Fruit fly (Drosophila melanogaster) whole organism, embryonic: ENCODE results near the gene CG9664.
A peak's percentile ranks its signal among the peaks of the same experiment; 100 is the strongest.

Source experiments
- Adf1 ChIP-seq: fragments of 200-800 bp; sonication (Bioruptor generic); IDR thresholded peaks from 2 replicates; pipeline ENCODE4 v1.3.6; 2022; ENCODE audit warnings: missing biosample characterization, missing genetic modification characterization
- Atf6 ChIP-seq: fragments of 200-800 bp; sonication (Bioruptor generic); IDR thresholded peaks from 2 replicates; pipeline ENCODE4 v1.3.6; 2022; ENCODE audit warnings: missing biosample characterization, missing genetic modification characterization
- Bdp1 ChIP-seq: fragments of 200-800 bp; sonication (Bioruptor generic); optimal IDR thresholded peaks from 3 replicates; lab custom pipeline; 2016; ENCODE audit warnings: missing biosample characterization, missing genetic modification characterization
- Bteb2 ChIP-seq: fragments of 200-800 bp; sonication (Bioruptor generic); optimal IDR thresholded peaks from 2 replicates; lab custom pipeline; 2016; ENCODE audit warnings: missing biosample characterization, missing genetic modification characterization
- CG10979 ChIP-seq: fragments of 200-800 bp; sonication (Bioruptor generic); optimal IDR thresholded peaks from 2 replicates; lab custom pipeline; 2018; ENCODE audit warnings: missing biosample characterization, mild to moderate bottlenecking, missing genetic modification characterization, moderate library complexity
- CG11695 ChIP-seq: fragments of 200-800 bp; sonication (Bioruptor generic); IDR thresholded peaks from 3 replicates; pipeline ENCODE4 v1.3.6; 2022; ENCODE audit warnings: missing biosample characterization, missing genetic modification characterization
- CG17328 ChIP-seq: fragments of 200-800 bp; sonication (Bioruptor generic); IDR thresholded peaks from 2 replicates; pipeline ENCODE4 v1.3.6; 2022; ENCODE audit warnings: missing biosample characterization, missing genetic modification characterization
- CG2120 ChIP-seq: fragments of 200-800 bp; sonication (Bioruptor generic); optimal IDR thresholded peaks from 3 replicates; lab custom pipeline; 2016; ENCODE audit warnings: missing biosample characterization, missing genetic modification characterization
- CG2199 ChIP-seq: fragments of 200-800 bp; sonication (Bioruptor generic); IDR thresholded peaks from 3 replicates; pipeline ENCODE4 v1.3.6; 2022; ENCODE audit warnings: missing biosample characterization, missing genetic modification characterization
- CG2712 ChIP-seq: fragments of 200-800 bp; optimal IDR thresholded peaks from 3 replicates; lab custom pipeline; 2019; ENCODE audit warnings: missing biosample characterization, mild to moderate bottlenecking, missing genetic modification characterization, moderate library complexity
- CG32767 ChIP-seq: fragments of 200-800 bp; sonication (Bioruptor generic); IDR thresholded peaks from 2 replicates; pipeline ENCODE4 v1.3.6; 2022; ENCODE audit warnings: missing biosample characterization, missing genetic modification characterization
- CG34224 ChIP-seq: fragments of 200-800 bp; sonication (Bioruptor generic); IDR thresholded peaks from 3 replicates; pipeline ENCODE4 v1.3.6; 2022; ENCODE audit warnings: missing biosample characterization, missing genetic modification characterization; ENCODE audit not compliant: partially characterized antibody
- CG34422 ChIP-seq: fragments of 200-800 bp; sonication (Bioruptor generic); IDR thresholded peaks from 3 replicates; pipeline ENCODE4 v1.3.6; 2022; ENCODE audit warnings: missing biosample characterization, missing genetic modification characterization
- CG3726 ChIP-seq: fragments of 200-800 bp; sonication (Bioruptor generic); IDR thresholded peaks from 3 replicates; pipeline ENCODE4, ENCODE4 v1.3.6; 2022; ENCODE audit warnings: missing biosample characterization, missing genetic modification characterization
- CG8944 ChIP-seq: fragments of 200-800 bp; sonication (Bioruptor generic); optimal IDR thresholded peaks from 3 replicates; lab custom pipeline; 2016; ENCODE audit warnings: missing biosample characterization, missing genetic modification characterization
- CG9817 ChIP-seq: fragments of 200-800 bp; sonication (Bioruptor generic); optimal IDR thresholded peaks from 2 replicates; lab custom pipeline; 2018; ENCODE audit warnings: missing biosample characterization, mild to moderate bottlenecking, missing genetic modification characterization, moderate library complexity
- CkIIα-i1 ChIP-seq: fragments of 200-800 bp; sonication (Bioruptor generic); IDR thresholded peaks from 2 replicates; pipeline ENCODE4 v1.3.6; 2022; ENCODE audit warnings: missing biosample characterization, missing genetic modification characterization
- CrebB ChIP-seq: fragments of 200-800 bp; sonication (Bioruptor generic); optimal IDR thresholded peaks from 3 replicates; lab custom pipeline; 2018; ENCODE audit warnings: missing biosample characterization, mild to moderate bottlenecking, missing genetic modification characterization
- D19A ChIP-seq: fragments of 200-800 bp; optimal IDR thresholded peaks from 3 replicates; lab custom pipeline; 2019; ENCODE audit warnings: missing biosample characterization, mild to moderate bottlenecking, missing genetic modification characterization, moderate library complexity
- Dbx ChIP-seq: fragments of 200-800 bp; sonication (Bioruptor generic); IDR thresholded peaks from 3 replicates; pipeline ENCODE4 v1.3.6; 2022; ENCODE audit warnings: missing biosample characterization, missing genetic modification characterization
- Deaf1 ChIP-seq: fragments of 200-800 bp; optimal IDR thresholded peaks from 3 replicates; lab custom pipeline; 2019; ENCODE audit warnings: missing biosample characterization, mild to moderate bottlenecking, missing genetic modification characterization, moderate library complexity
- E2f2 ChIP-seq: fragments of 200-800 bp; sonication (Bioruptor generic); IDR thresholded peaks from 2 replicates; pipeline ENCODE4 v1.3.6; 2022; ENCODE audit warnings: missing biosample characterization, missing genetic modification characterization
- Hsf ChIP-seq: fragments of 200-800 bp; sonication (Bioruptor generic); optimal IDR thresholded peaks from 3 replicates; lab custom pipeline; 2016; ENCODE audit warnings: missing biosample characterization, missing genetic modification characterization
- Jarid2 ChIP-seq: fragments of 200-800 bp; sonication (Bioruptor generic); optimal IDR thresholded peaks from 3 replicates; lab custom pipeline; 2017; ENCODE audit warnings: mild to moderate bottlenecking, missing biosample characterization, missing genetic modification reagents, missing genetic modification characterization
- Meics ChIP-seq: fragments of 200-800 bp; sonication (Bioruptor generic); optimal IDR thresholded peaks from 2 replicates; lab custom pipeline; 2017; ENCODE audit warnings: missing biosample characterization, mild to moderate bottlenecking, missing genetic modification characterization
- Mrtf ChIP-seq: fragments of 200-800 bp; sonication (Bioruptor generic); IDR thresholded peaks from 3 replicates; pipeline ENCODE4 v1.3.6; 2022; ENCODE audit warnings: missing biosample characterization, missing genetic modification characterization
- Pdp1 ChIP-seq, 2 experiments: fragments of 200-800 bp; sonication (Bioruptor generic); optimal IDR thresholded peaks; 3 replicates each; lab custom pipeline; 2016; ENCODE audit warnings: missing biosample characterization in 2 of 2, missing genetic modification characterization in 2 of 2, mild to moderate bottlenecking in 1 of 2, moderate library complexity in 1 of 2
- Sin3A ChIP-seq: fragments of >200 bp; optimal IDR thresholded peaks from 2 replicates; lab custom pipeline; 2018
- abd-A ChIP-seq: fragments of 200-800 bp; sonication (Bioruptor generic); optimal IDR thresholded peaks from 3 replicates; lab custom pipeline; 2019; ENCODE audit warnings: missing biosample characterization, mild to moderate bottlenecking, missing genetic modification characterization, moderate library complexity
- caup ChIP-seq: fragments of 200-800 bp; sonication (Bioruptor generic); optimal IDR thresholded peaks from 3 replicates; lab custom pipeline; 2017; ENCODE audit warnings: missing biosample characterization, mild to moderate bottlenecking, missing genetic modification characterization, moderate library complexity; ENCODE audit not compliant: severe bottlenecking
- cg ChIP-seq: fragments of 200-800 bp; sonication (Bioruptor generic); optimal IDR thresholded peaks from 3 replicates; lab custom pipeline; 2019; ENCODE audit warnings: missing biosample characterization, mild to moderate bottlenecking, missing genetic modification characterization, moderate library complexity
- chm ChIP-seq: fragments of 200-800 bp; sonication (Bioruptor generic); IDR thresholded peaks from 2 replicates; pipeline ENCODE4 v1.3.6; 2022; ENCODE audit warnings: missing biosample characterization, missing genetic modification characterization
- dmrt11E ChIP-seq: fragments of 200-800 bp; sonication (Bioruptor generic); optimal IDR thresholded peaks from 3 replicates; lab custom pipeline; 2018; ENCODE audit warnings: missing biosample characterization, mild to moderate bottlenecking, missing genetic modification characterization, moderate library complexity
- gcm ChIP-seq: fragments of 200-800 bp; sonication (Bioruptor generic); optimal IDR thresholded peaks from 2 replicates; lab custom pipeline; 2019; ENCODE audit warnings: missing biosample characterization, mild to moderate bottlenecking, missing genetic modification characterization, moderate library complexity
- grau ChIP-seq: fragments of 200-800 bp; optimal IDR thresholded peaks from 3 replicates; lab custom pipeline; 2019; ENCODE audit warnings: missing biosample characterization, mild to moderate bottlenecking, missing genetic modification characterization, moderate library complexity
- gt ChIP-seq: fragments of 200-800 bp; sonication (Bioruptor generic); IDR thresholded peaks from 2 replicates; pipeline ENCODE4 v1.3.6; 2022; ENCODE audit warnings: missing biosample characterization, missing genetic modification characterization
- insv ChIP-seq, 2 experiments: fragments of 200-800 bp; sonication (Bioruptor generic); optimal IDR thresholded peaks; 3 replicates each; lab custom pipeline; 2016 to 2018; ENCODE audit warnings: missing biosample characterization in 2 of 2, missing genetic modification characterization in 2 of 2
- jigr1 ChIP-seq: fragments of 200-800 bp; sonication (Bioruptor generic); IDR thresholded peaks from 3 replicates; pipeline ENCODE4 v1.3.6; 2022; ENCODE audit warnings: missing biosample characterization, missing genetic modification characterization
- lab ChIP-seq: fragments of 200-800 bp; sonication (Bioruptor generic); optimal IDR thresholded peaks from 3 replicates; lab custom pipeline; 2017; ENCODE audit warnings: missing biosample characterization, missing genetic modification characterization, mild to moderate bottlenecking, moderate library complexity, missing genetic modification reagents
- nmo ChIP-seq: fragments of 200-800 bp; sonication (Bioruptor generic); optimal IDR thresholded peaks from 2 replicates; lab custom pipeline; 2018; ENCODE audit warnings: missing biosample characterization, mild to moderate bottlenecking, missing genetic modification characterization, moderate library complexity
- onecut ChIP-seq: fragments of 200-800 bp; sonication (Bioruptor generic); IDR thresholded peaks from 2 replicates; pipeline ENCODE4 v1.3.6; 2022; ENCODE audit warnings: missing biosample characterization, missing genetic modification characterization
- scrt ChIP-seq: fragments of 200-800 bp; sonication (Bioruptor generic); optimal IDR thresholded peaks from 2 replicates; lab custom pipeline; 2018; ENCODE audit warnings: missing biosample characterization, mild to moderate bottlenecking, missing genetic modification characterization, moderate library complexity
- sens-2 ChIP-seq: fragments of 200-800 bp; sonication (Bioruptor generic); IDR thresholded peaks from 2 replicates; pipeline ENCODE4 v1.3.6; 2022; ENCODE audit warnings: missing biosample characterization, missing genetic modification characterization
- sr ChIP-seq: fragments of 200-800 bp; sonication (Bioruptor generic); IDR thresholded peaks from 3 replicates; pipeline ENCODE4 v1.3.6; 2022; ENCODE audit warnings: missing biosample characterization, missing genetic modification characterization
- sug ChIP-seq: fragments of 200-800 bp; optimal IDR thresholded peaks from 2 replicates; lab custom pipeline; 2019; ENCODE audit warnings: missing biosample characterization, mild to moderate bottlenecking, missing genetic modification characterization, moderate library complexity
- vfl ChIP-seq: fragments of 200-800 bp; sonication (Bioruptor generic); optimal IDR thresholded peaks from 2 replicates; lab custom pipeline; 2016; ENCODE audit warnings: missing biosample characterization, missing genetic modification characterization
- zen2 ChIP-seq: fragments of 200-800 bp; sonication (Bioruptor generic); IDR thresholded peaks from 3 replicates; pipeline ENCODE4 v1.3.6; 2022; ENCODE audit warnings: missing biosample characterization, missing genetic modification characterization; ENCODE audit not compliant: partially characterized antibody
- zf30C ChIP-seq: fragments of 200-800 bp; sonication (Bioruptor generic); optimal IDR thresholded peaks from 3 replicates; lab custom pipeline; 2018; ENCODE audit warnings: missing biosample characterization, mild to moderate bottlenecking, missing genetic modification characterization
- zfh1 ChIP-seq: fragments of 200-800 bp; sonication (Bioruptor generic); IDR thresholded peaks from 3 replicates; pipeline ENCODE4 v1.3.6; 2022; ENCODE audit warnings: missing biosample characterization, missing genetic modification characterization
- zfh2 ChIP-seq: fragments of 200-800 bp; sonication (Bioruptor generic); optimal IDR thresholded peaks from 2 replicates; lab custom pipeline; 2016; ENCODE audit warnings: missing biosample characterization, missing genetic modification characterization

CG9664 gene

DNA sequence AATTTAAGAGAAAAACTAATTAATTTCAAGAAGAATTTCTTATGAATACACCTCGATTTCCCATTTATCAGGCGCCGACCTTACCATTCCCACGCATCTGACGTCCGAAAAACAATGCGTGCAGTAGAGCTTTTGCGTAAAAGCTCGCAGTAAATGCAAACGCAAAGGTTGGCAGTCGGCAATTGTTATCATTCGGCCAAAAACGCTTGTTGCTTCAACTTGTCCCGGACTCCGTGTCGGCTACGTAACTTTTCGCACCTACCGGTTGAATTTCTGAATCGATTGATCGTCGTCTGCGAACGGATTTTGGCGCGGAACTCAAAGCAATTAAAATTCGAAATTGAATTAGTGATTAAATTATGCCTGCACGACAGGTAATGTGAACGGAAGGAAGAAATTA, 9.4 kb upstream of the CG9664 start, which contains the start of gene CG3277:
Gene CG3277, plus strand, starts transcription at position 208 of the 400 bp plus-strand sequence.
- no peak for TF ChIP-seq dmrt11E (tag; lab: Kevin White, UChicago)
- no peak for TF ChIP-seq nmo
- TF ChIP-seq CG9817 (tag; lab: Kevin White, UChicago): no peak
- no peak for TF ChIP-seq CG32767 (GFP tag; lab: Robert Waterston, UW)
- no peak for TF ChIP-seq Atf6 (GFP tag; lab: Robert Waterston, UW)
- no peak for TF ChIP-seq Mrtf (GFP tag; lab: Robert Waterston, UW)
- TF ChIP-seq CG8944: no peak
- no peak for TF ChIP-seq gcm (GFP tag; lab: Kevin White, UChicago)
- TF ChIP-seq Deaf1: peak; percentile 57
- no peak for TF ChIP-seq onecut (GFP tag; lab: Robert Waterston, UW)
- TF ChIP-seq zf30C (GFP tag; lab: Kevin White, UChicago): no peak
- no peak for TF ChIP-seq sug
- TF ChIP-seq CG10979 (tag; lab: Kevin White, UChicago): no peak
- TF ChIP-seq Pdp1 (GFP tag; optimal IDR thresholded peaks at IDR 0.05; lab: Kevin White, UChicago): peak in 1 of 2 experiments; percentile 32
- no peak for TF ChIP-seq CG34422 (GFP tag; lab: Robert Waterston, UW)
- no peak for TF ChIP-seq CG34224 (GFP tag; lab: Robert Waterston, UW)
- no peak for TF ChIP-seq grau (tag; lab: Kevin White, UChicago)
- TF ChIP-seq CG2120 (GFP tag; lab: Kevin White, UChicago): no peak
- no peak for TF ChIP-seq vfl (GFP tag; lab: Kevin White, UChicago)
- TF ChIP-seq CG11695 (GFP tag; lab: Robert Waterston, UW): 0 out of 3 replicates have a peak, but pooled peaks have one; percentile 11
- no peak for TF ChIP-seq zfh2 (GFP tag; lab: Kevin White, UChicago)
- TF ChIP-seq CkIIα-i1 (GFP tag; lab: Robert Waterston, UW): no peak
- no peak for TF ChIP-seq zfh1 (GFP tag; lab: Robert Waterston, UW)
- TF ChIP-seq sr (GFP tag; lab: Robert Waterston, UW): peak; percentile 7; the same call in 1 of the 3 replicates
- no peak for TF ChIP-seq insv (GFP tag; optimal IDR thresholded peaks at IDR 0.05; lab: Kevin White, UChicago)
- no peak for TF ChIP-seq Dbx (GFP tag; lab: Robert Waterston, UW)
- TF ChIP-seq Adf1 (GFP tag; lab: Robert Waterston, UW): no peak
- no peak for TF ChIP-seq Bdp1 (GFP tag; lab: Kevin White, UChicago)
- no peak for TF ChIP-seq Bteb2 (GFP tag; lab: Kevin White, UChicago)
- peak; percentile 0 for TF ChIP-seq Jarid2 (GFP tag; lab: Kevin White, UChicago)
- TF ChIP-seq CG17328: no peak
- no peak for TF ChIP-seq E2f2
- no peak for TF ChIP-seq CG2199 (GFP tag; lab: Robert Waterston, UW)
- TF ChIP-seq CG2712: no peak
- no peak for TF ChIP-seq caup (GFP tag; lab: Kevin White, UChicago)
- TF ChIP-seq CG3726: no peak
- no peak for TF ChIP-seq jigr1 (GFP tag; lab: Robert Waterston, UW)
- TF ChIP-seq lab: peak; percentile 19
- no peak for TF ChIP-seq Meics (GFP tag; lab: Kevin White, UChicago)
- TF ChIP-seq Hsf: no peak
- TF ChIP-seq chm: peak; percentile 13; the same call in 1 of the 2 replicates
- no peak for TF ChIP-seq sens-2 (GFP tag; lab: Robert Waterston, UW)
- no peak for TF ChIP-seq CrebB
- TF ChIP-seq cg: no peak
- TF ChIP-seq abd-A (tag; lab: Kevin White, UChicago): no peak
- no peak for TF ChIP-seq D19A
- TF ChIP-seq zen2 (GFP tag; lab: Robert Waterston, UW): no peak
- no peak for TF ChIP-seq gt (GFP tag; lab: Robert Waterston, UW)
- TF ChIP-seq scrt (GFP tag; lab: Kevin White, UChicago): peak; percentile 42
- no peak for TF ChIP-seq Sin3A
- TF ChIP-seq, all 482 proteins: peak for 8
